Fruit fly (Drosophila melanogaster): Measurements from ENCODE around the gene SLIRP1.

SLIRP1 gene

DNA sequence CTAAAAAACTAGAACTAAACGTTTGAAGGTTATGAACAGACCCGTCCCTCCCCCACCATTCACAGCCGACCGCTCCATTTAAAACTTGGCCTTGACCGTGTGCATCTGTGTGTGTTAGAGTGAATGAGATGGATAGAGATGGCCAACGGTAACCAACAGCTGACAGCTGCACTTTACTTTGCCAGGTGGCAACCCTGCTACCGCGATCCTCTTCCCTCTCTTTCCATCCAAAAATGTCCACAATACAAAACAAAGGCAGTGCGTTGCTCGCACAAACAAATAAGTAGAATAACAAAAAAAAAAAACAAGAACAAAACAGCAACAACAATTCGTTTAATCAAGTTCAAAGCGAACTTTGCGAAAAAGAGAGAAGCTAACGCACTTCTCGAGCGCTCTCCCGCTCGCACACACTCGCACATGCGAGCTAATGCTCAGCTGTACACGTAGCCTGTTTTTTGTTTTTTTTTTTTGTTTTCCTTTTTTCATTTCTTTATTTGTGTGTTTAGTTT, 49.4 kb upstream of the SLIRP1 start (continued):
- TF ChIP-seq crol (GFP tag; IDR thresholded peaks at IDR 0.05) = peak; percentile 73
- no peak for TF ChIP-seq Oaz (GFP tag; IDR thresholded peaks at IDR 0.05)
- TF ChIP-seq vnd (GFP tag; IDR thresholded peaks at IDR 0.05; ENCODE audit: partially characterized antibody) = no peak
- TF ChIP-seq CG10267 (tag; optimal IDR thresholded peaks at IDR 0.05) = no peak
- no peak for TF ChIP-seq Hmx (GFP tag; optimal IDR thresholded peaks at IDR 0.05)
- peak; percentile 27; the same call in 1 of the 2 replicates for TF ChIP-seq Rfx (GFP tag; IDR thresholded peaks at IDR 0.05)
- TF ChIP-seq CG12236 (GFP tag; optimal IDR thresholded peaks at IDR 0.05) = no peak
- 0 out of 2 replicates have a peak, but pooled peaks have one; percentile 37 for TF ChIP-seq sna (GFP tag; IDR thresholded peaks at IDR 0.05; ENCODE audit: partially characterized antibody)
- no peak for TF ChIP-seq Hmr (GFP tag; optimal IDR thresholded peaks at IDR 0.05)
- TF ChIP-seq z (GFP tag; IDR thresholded peaks at IDR 0.05) = no peak
- TF ChIP-seq knrl (GFP tag; IDR thresholded peaks at IDR 0.05; ENCODE audit: partially characterized antibody) = no peak
- no peak for TF ChIP-seq CG10654 (GFP tag; optimal IDR thresholded peaks at IDR 0.05)
- no peak for TF ChIP-seq CG17328 (GFP tag; IDR thresholded peaks at IDR 0.05)
- TF ChIP-seq pzg (GFP tag; optimal IDR thresholded peaks at IDR 0.05) = peak; percentile 17
- TF ChIP-seq sisA (GFP tag; IDR thresholded peaks at IDR 0.05) = no peak
- no peak for TF ChIP-seq Bgb (GFP tag; IDR thresholded peaks at IDR 0.05; ENCODE audit: partially characterized antibody)
- peak; percentile 15 for TF ChIP-seq stwl (tag; optimal IDR thresholded peaks at IDR 0.05)
- TF ChIP-seq CG16815 (GFP tag; optimal IDR thresholded peaks at IDR 0.05) = no peak
- TF ChIP-seq mam (GFP tag; optimal IDR thresholded peaks at IDR 0.05) = no peak
- no peak for TF ChIP-seq H15 (GFP tag; IDR thresholded peaks at IDR 0.05)
- TF ChIP-seq TFAM (GFP tag; optimal IDR thresholded peaks at IDR 0.05) = no peak
- no peak for TF ChIP-seq Ssrp (tag; optimal IDR thresholded peaks at IDR 0.05)
- no peak for TF ChIP-seq tna (GFP tag; IDR thresholded peaks at IDR 0.05; ENCODE audit: partially characterized antibody)
- peak; percentile 32 for TF ChIP-seq Med (GFP tag)
- no peak for TF ChIP-seq CG3281 (GFP tag; optimal IDR thresholded peaks at IDR 0.05)
- TF ChIP-seq Aef1 (GFP tag; IDR thresholded peaks at IDR 0.05) = 0 out of 3 replicates have a peak, but pooled peaks have one; percentile 23
- no peak for TF ChIP-seq pnt (GFP tag; optimal IDR thresholded peaks at IDR 0.05)
- TF ChIP-seq Fer1 (GFP tag; optimal IDR thresholded peaks at IDR 0.05) = no peak
- peak; percentile 74 for TF ChIP-seq rib (GFP tag; IDR thresholded peaks at IDR 0.05)
- no peak for TF ChIP-seq insv (GFP tag; optimal IDR thresholded peaks at IDR 0.05)
- TF ChIP-seq sim (GFP tag; IDR thresholded peaks at IDR 0.05) = no peak
- TF ChIP-seq ac (GFP tag; optimal IDR thresholded peaks at IDR 0.05) = peak; percentile 2
- no peak for TF ChIP-seq CG11560 (tag; IDR thresholded peaks at IDR 0.05)
- TF ChIP-seq inv (GFP tag; IDR thresholded peaks at IDR 0.05; ENCODE audit: partially characterized antibody) = no peak
- TF ChIP-seq BEAF-32 (GFP tag; optimal IDR thresholded peaks at IDR 0.05) = peak; percentile 4
- TF ChIP-seq ap (GFP tag; IDR thresholded peaks at IDR 0.05) = no peak
- TF ChIP-seq fd102C (GFP tag; optimal IDR thresholded peaks at IDR 0.05) = no peak
- TF ChIP-seq nerfin-2 (GFP tag; IDR thresholded peaks at IDR 0.05; ENCODE audit: partially characterized antibody) = no peak
- TF ChIP-seq Dip2 (GFP tag; IDR thresholded peaks at IDR 0.05) = no peak
- TF ChIP-seq gce (GFP tag; IDR thresholded peaks at IDR 0.05) = no peak
- TF ChIP-seq tup (GFP tag; optimal IDR thresholded peaks at IDR 0.05) = no peak
- TF ChIP-seq CG10959 (GFP tag; IDR thresholded peaks at IDR 0.05) = no peak
- no peak for TF ChIP-seq CG10366 (GFP tag; IDR thresholded peaks at IDR 0.05)
- no peak for TF ChIP-seq tin (GFP tag; optimal IDR thresholded peaks at IDR 0.05)
- TF ChIP-seq Eip74EF (GFP tag; optimal IDR thresholded peaks at IDR 0.05) = no peak
- no peak for TF ChIP-seq ems (GFP tag; optimal IDR thresholded peaks at IDR 0.05)
- TF ChIP-seq CG11093 (GFP tag; IDR thresholded peaks at IDR 0.05) = no peak
- no peak for TF ChIP-seq CG7745 (tag; optimal IDR thresholded peaks at IDR 0.05)
- TF ChIP-seq Sry-δ (GFP tag; optimal IDR thresholded peaks at IDR 0.05) = peak; percentile 35
- TF ChIP-seq CG16813 (GFP tag; IDR thresholded peaks at IDR 0.05; ENCODE audit: partially characterized antibody) = no peak
- no peak for TF ChIP-seq row (GFP tag; IDR thresholded peaks at IDR 0.05)

Data from whole organism, embryonic.